Worm (Caenorhabditis elegans) whole organism, L2 larva: ENCODE results near the gene cogc-2.

Source experiments
- C34F6.9 ChIP-seq: fragments of 150-350 bp; optimal IDR thresholded peaks from 2 replicates; lab custom pipeline; 2014; ENCODE audit warnings: missing biosample characterization, missing genetic modification characterization
- R02D3.7 ChIP-seq: fragments of 150-350 bp; optimal IDR thresholded peaks from 2 replicates; lab custom pipeline; 2014; ENCODE audit warnings: missing biosample characterization, missing genetic modification characterization
- Y55F3AM.14 ChIP-seq: fragments of 200-800 bp; sonication (Bioruptor generic); optimal IDR thresholded peaks from 2 replicates; lab custom pipeline; 2018; ENCODE audit warnings: mild to moderate bottlenecking, missing genetic modification characterization, missing compliant biosample characterization
- ZK546.5 ChIP-seq: sonication (generic microtip); optimal IDR thresholded peaks from 2 replicates; lab custom pipeline; 2017; ENCODE audit warnings: missing biosample characterization, missing genetic modification characterization
- alr-1 ChIP-seq: fragments of 150-350 bp; optimal IDR thresholded peaks from 2 replicates; lab custom pipeline; 2014; ENCODE audit warnings: missing biosample characterization, missing genetic modification characterization
- aly-2 ChIP-seq: fragments of 150-350 bp; optimal IDR thresholded peaks from 2 replicates; lab custom pipeline; 2014; ENCODE audit warnings: missing biosample characterization, missing genetic modification characterization
- ama-1 ChIP-seq: fragments of 150-350 bp; optimal IDR thresholded peaks from 2 replicates; lab custom pipeline; 2018; ENCODE audit warnings: inconsistent platforms
- blmp-1 ChIP-seq: sonication (generic microtip); optimal IDR thresholded peaks from 2 replicates; lab custom pipeline; 2017; ENCODE audit warnings: missing genetic modification characterization, mild to moderate bottlenecking, missing compliant biosample characterization, antibody characterized with exemption, moderate library complexity; ENCODE audit not compliant: insufficient read depth
- ceh-16 ChIP-seq: fragments of 150-350 bp; optimal IDR thresholded peaks from 2 replicates; lab custom pipeline; 2014; ENCODE audit warnings: missing biosample characterization, missing genetic modification characterization
- ceh-82 ChIP-seq: fragments of 150-350 bp; optimal IDR thresholded peaks from 2 replicates; lab custom pipeline; 2014; ENCODE audit warnings: missing biosample characterization, missing genetic modification characterization
- crh-2 ChIP-seq: sonication (generic microtip); optimal IDR thresholded peaks from 2 replicates; lab custom pipeline; 2017; ENCODE audit warnings: missing biosample characterization, missing genetic modification characterization
- dmd-4 ChIP-seq: sonication (generic microtip); optimal IDR thresholded peaks from 2 replicates; lab custom pipeline; 2017; ENCODE audit warnings: missing biosample characterization, missing genetic modification characterization
- elt-3 ChIP-seq: sonication (generic microtip); optimal IDR thresholded peaks from 2 replicates; lab custom pipeline; 2017; ENCODE audit warnings: missing biosample characterization, missing genetic modification characterization
- gmeb-1 ChIP-seq: fragments of 150-350 bp; optimal IDR thresholded peaks from 2 replicates; lab custom pipeline; 2014; ENCODE audit warnings: missing biosample characterization, missing genetic modification characterization
- lin-11 ChIP-seq: fragments of 150-350 bp; sonication (generic microtip); optimal IDR thresholded peaks from 2 replicates; lab custom pipeline; 2014; ENCODE audit warnings: missing biosample characterization, missing genetic modification characterization, inconsistent platforms, mixed read lengths
- lin-13 ChIP-seq: fragments of 150-350 bp; optimal IDR thresholded peaks from 2 replicates; lab custom pipeline; 2014; ENCODE audit warnings: missing biosample characterization, missing genetic modification reagents, missing genetic modification characterization
- lin-39 ChIP-seq: fragments of 150-350 bp; optimal IDR thresholded peaks from 2 replicates; lab custom pipeline; 2014; ENCODE audit warnings: missing biosample characterization, missing genetic modification reagents, missing genetic modification characterization
- lsy-2 ChIP-seq, 2 experiments: fragments of 150-350 bp in 1 of 2; sonication (generic microtip) in 1 of 2; optimal IDR thresholded peaks; 2 replicates each; lab custom pipeline; 2014 to 2017; ENCODE audit warnings: missing biosample characterization in 2 of 2, missing genetic modification characterization in 2 of 2
- mab-5 ChIP-seq: fragments of 150-350 bp; optimal IDR thresholded peaks from 2 replicates; lab custom pipeline; 2014; ENCODE audit warnings: missing biosample characterization, missing genetic modification characterization
- mdl-1 ChIP-seq, 2 experiments: fragments of 150-350 bp in 1 of 2; sonication (generic microtip) in 1 of 2; optimal IDR thresholded peaks; 2 replicates each; lab custom pipeline; 2017; ENCODE audit warnings: missing biosample characterization in 2 of 2, missing genetic modification characterization in 2 of 2
- nhr-10 ChIP-seq: sonication (generic microtip); optimal IDR thresholded peaks from 2 replicates; lab custom pipeline; 2017; ENCODE audit warnings: missing biosample characterization, missing genetic modification characterization
- nhr-12 ChIP-seq: fragments of 150-350 bp; optimal IDR thresholded peaks from 2 replicates; lab custom pipeline; 2014; ENCODE audit warnings: missing biosample characterization, missing genetic modification characterization
- nhr-129 ChIP-seq: fragments of 150-350 bp; optimal IDR thresholded peaks from 2 replicates; lab custom pipeline; 2014; ENCODE audit warnings: missing biosample characterization, missing genetic modification characterization
- nhr-21 ChIP-seq: fragments of 150-350 bp; optimal IDR thresholded peaks from 2 replicates; lab custom pipeline; 2014; ENCODE audit warnings: missing biosample characterization, missing genetic modification characterization
- nhr-23 ChIP-seq: fragments of 150-350 bp; optimal IDR thresholded peaks from 2 replicates; lab custom pipeline; 2014; ENCODE audit warnings: missing biosample characterization, missing genetic modification reagents, missing genetic modification characterization
- nhr-25 ChIP-seq: fragments of 150-350 bp; sonication (generic microtip); optimal IDR thresholded peaks from 3 replicates; lab custom pipeline; 2014; ENCODE audit warnings: missing biosample characterization, missing genetic modification characterization
- nhr-6 ChIP-seq: fragments of 150-350 bp; optimal IDR thresholded peaks from 2 replicates; lab custom pipeline; 2014; ENCODE audit warnings: missing biosample characterization, missing genetic modification characterization
- nhr-77 ChIP-seq: fragments of 150-350 bp; optimal IDR thresholded peaks from 2 replicates; lab custom pipeline; 2014; ENCODE audit warnings: missing biosample characterization, missing genetic modification characterization
- peb-1 ChIP-seq: fragments of 150-350 bp; optimal IDR thresholded peaks from 2 replicates; lab custom pipeline; 2014; ENCODE audit warnings: missing biosample characterization, missing genetic modification characterization
- skn-1 ChIP-seq: sonication (generic microtip); optimal IDR thresholded peaks from 2 replicates; lab custom pipeline; 2017; ENCODE audit warnings: missing biosample characterization, missing genetic modification characterization
- sma-3 ChIP-seq: sonication (generic microtip); optimal IDR thresholded peaks from 2 replicates; lab custom pipeline; 2016; ENCODE audit warnings: missing genetic modification reagents, missing genetic modification characterization, missing compliant biosample characterization
- sma-9 ChIP-seq, 2 experiments: fragments of 150-350 bp in 1 of 2; sonication (generic microtip) in 1 of 2; optimal IDR thresholded peaks; 2 replicates each; lab custom pipeline; 2014 to 2016; ENCODE audit warnings: missing genetic modification characterization in 2 of 2, mild to moderate bottlenecking in 1 of 2, missing biosample characterization in 1 of 2, missing compliant biosample characterization in 1 of 2, missing genetic modification reagents in 1 of 2, moderate library complexity in 1 of 2
- snpc-4 ChIP-seq: fragments of 150-350 bp; optimal IDR thresholded peaks from 2 replicates; lab custom pipeline; 2014; ENCODE audit warnings: missing biosample characterization, missing genetic modification characterization
- unc-55 ChIP-seq: fragments of 150-350 bp; sonication (generic microtip); optimal IDR thresholded peaks from 3 replicates; lab custom pipeline; 2014; ENCODE audit warnings: missing biosample characterization, missing genetic modification reagents, missing genetic modification characterization
- unc-62 ChIP-seq: fragments of 150-350 bp; optimal IDR thresholded peaks from 2 replicates; lab custom pipeline; 2014; ENCODE audit warnings: missing biosample characterization, missing genetic modification reagents, missing genetic modification characterization
- zag-1 ChIP-seq: fragments of 150-350 bp; optimal IDR thresholded peaks from 2 replicates; lab custom pipeline; 2014; ENCODE audit warnings: missing biosample characterization, missing genetic modification characterization
- ztf-1 ChIP-seq: fragments of 200-800 bp; sonication (Bioruptor generic); conservative IDR thresholded peaks from 2 replicates; pipeline ENCODE4 v1.3.6; 2022; ENCODE audit warnings: missing genetic modification characterization, missing compliant biosample characterization
- ztf-11 ChIP-seq: sonication (generic microtip); optimal IDR thresholded peaks from 2 replicates; lab custom pipeline; 2017; ENCODE audit warnings: missing biosample characterization, missing genetic modification characterization
- ztf-4 ChIP-seq: fragments of 150-350 bp; optimal IDR thresholded peaks from 2 replicates; lab custom pipeline; 2014; ENCODE audit warnings: missing biosample characterization, missing genetic modification characterization

The cogc-2 gene

ce11 chrIV:7009531-7009930 is 29.8 kb downstream of the cogc-2 start, which contains the start of gene C25A8.2:
Gene C25A8.2 (plus strand): TSS chrIV:7009831.
- TF ChIP-seq ZK546.5 (tag; lab: Kevin White, UChicago) = no peak
- TF ChIP-seq dmd-4 (tag; lab: Kevin White, UChicago) = no peak
- TF ChIP-seq aly-2 (tag; lab: Kevin White, UChicago) = no peak
- TF ChIP-seq elt-3 (tag; lab: Kevin White, UChicago) = no peak
- no peak for TF ChIP-seq mab-5
- TF ChIP-seq nhr-129 = no peak
- no peak for TF ChIP-seq blmp-1 (tag; lab: Kevin White, UChicago)
- no peak for TF ChIP-seq lin-13 (GFP tag; lab: Kevin White, UChicago)
- TF ChIP-seq nhr-77 = no peak
- no peak for TF ChIP-seq snpc-4 (tag; lab: Kevin White, UChicago)
- TF ChIP-seq Y55F3AM.14 (GFP tag; lab: Kevin White, UChicago) = no peak
- TF ChIP-seq mdl-1 (tag; optimal IDR thresholded peaks at IDR 0.05; lab: Kevin White, UChicago) = no peak
- TF ChIP-seq lin-39 = no peak
- no peak for TF ChIP-seq peb-1
- TF ChIP-seq lin-11 = no peak
- TF ChIP-seq unc-55 = no peak
- TF ChIP-seq R02D3.7 (tag; lab: Kevin White, UChicago) = no peak

DNA sequence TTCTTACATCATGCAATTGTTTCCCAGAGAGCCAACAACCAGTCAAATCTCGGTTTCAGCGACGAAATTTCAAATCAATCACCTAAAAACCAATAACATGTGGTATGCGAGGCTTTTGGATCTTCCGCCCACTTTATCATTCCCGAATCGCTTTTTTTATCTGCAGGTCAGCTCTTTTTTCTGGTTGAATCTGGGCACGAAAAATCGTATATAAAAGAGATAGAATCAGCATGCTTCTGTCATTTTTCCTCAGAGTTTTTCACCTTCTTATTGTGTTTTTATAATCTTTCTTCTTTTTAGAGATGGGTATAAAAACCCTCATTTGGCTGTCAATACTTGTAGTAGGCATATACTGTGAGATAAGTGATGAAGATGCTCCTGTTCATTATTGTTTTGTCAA is 36.1 kb downstream of the cogc-2 start, which contains the start of gene cht-3:
TSS of gene cht-3 (plus strand) at position 301 of the 400 bp plus-strand sequence.
- TF ChIP-seq peb-1 = no peak
- TF ChIP-seq lin-13 (GFP tag; lab: Kevin White, UChicago) = no peak
- no peak for TF ChIP-seq alr-1 (tag; lab: Kevin White, UChicago)
- TF ChIP-seq nhr-10 = no peak
- no peak for TF ChIP-seq mab-5
- TF ChIP-seq ztf-4 (tag; lab: Kevin White, UChicago) = no peak
- TF ChIP-seq nhr-12 (tag; lab: Kevin White, UChicago) = no peak
- no peak for TF ChIP-seq unc-55
- no peak for TF ChIP-seq ZK546.5 (tag; lab: Kevin White, UChicago)
- no peak for TF ChIP-seq ceh-82 (tag; lab: Kevin White, UChicago)
- no peak for TF ChIP-seq nhr-23 (tag; lab: Kevin White, UChicago)
- TF ChIP-seq zag-1 = no peak
- TF ChIP-seq nhr-25 (tag; lab: Kevin White, UChicago) = no peak
- no peak for TF ChIP-seq blmp-1 (tag; lab: Kevin White, UChicago)
- TF ChIP-seq, all 48 proteins: peak for 0

ce11 chrIV:6999206-6999605 is 40.2 kb downstream of the cogc-2 start, which contains the start of gene C25A8.5:
Gene C25A8.5 (plus strand): TSS chrIV:6999506.
- TF ChIP-seq nhr-21 (no peak), alr-1 (tag; lab: Kevin White, UChicago) (no peak), ama-1 (no peak), ceh-16 (tag; lab: Kevin White, UChicago) (no peak), nhr-23 (tag; lab: Kevin White, UChicago) (no peak), crh-2 (tag; lab: Kevin White, UChicago) (no peak)

ce11 chrIV:6997918-6998317 is 41.5 kb downstream of the cogc-2 start:
- no peak for TF ChIP-seq mdl-1 (tag; optimal IDR thresholded peaks at IDR 0.05; lab: Kevin White, UChicago)
- no peak for TF ChIP-seq C34F6.9 (tag; lab: Kevin White, UChicago)
- no peak for TF ChIP-seq nhr-21
- no peak for TF ChIP-seq unc-62 (GFP tag; lab: Kevin White, UChicago)
- no peak for TF ChIP-seq ama-1
- TF ChIP-seq zag-1 = no peak
- TF ChIP-seq gmeb-1 = no peak
- TF ChIP-seq ztf-1 (GFP tag; lab: Robert Waterston, UW) = no peak
- TF ChIP-seq aly-2 (tag; lab: Kevin White, UChicago) = no peak
- no peak for TF ChIP-seq nhr-10
- TF ChIP-seq lin-13 (GFP tag; lab: Kevin White, UChicago) = no peak
- TF ChIP-seq sma-9 (GFP tag; optimal IDR thresholded peaks at IDR 0.05; lab: Kevin White, UChicago) = no peak
- no peak for TF ChIP-seq sma-9 (tag; optimal IDR thresholded peaks at IDR 0.05; lab: Kevin White, UChicago)

DNA sequence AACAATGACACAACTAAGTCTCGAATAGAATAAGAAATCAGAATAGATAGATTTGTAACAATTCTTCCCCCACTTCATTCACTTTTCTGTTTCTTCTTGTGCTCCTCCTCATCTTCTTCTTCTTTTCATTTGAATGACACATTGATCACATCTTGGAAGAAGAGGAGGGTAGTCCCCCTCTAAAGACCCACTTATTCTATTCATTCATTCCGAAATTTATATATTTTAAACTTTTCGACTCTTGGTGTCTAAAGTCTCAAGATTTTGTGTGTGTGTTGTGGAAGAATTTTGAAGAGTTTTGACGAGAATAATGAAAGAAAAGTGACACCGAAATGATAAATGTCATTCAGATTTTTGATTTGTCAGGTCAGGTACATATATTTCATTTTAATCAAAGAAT is 48.3 kb downstream of the cogc-2 start:
- TF ChIP-seq ztf-11 = no peak
- no peak for TF ChIP-seq sma-3 (GFP tag; lab: Kevin White, UChicago)
- no peak for TF ChIP-seq nhr-6 (tag; lab: Kevin White, UChicago)
- TF ChIP-seq nhr-12 (tag; lab: Kevin White, UChicago) = no peak
- TF ChIP-seq ztf-1 (GFP tag; lab: Robert Waterston, UW) = no peak
- TF ChIP-seq skn-1 = no peak
- no peak for TF ChIP-seq nhr-25 (tag; lab: Kevin White, UChicago)
- TF ChIP-seq snpc-4 (tag; lab: Kevin White, UChicago) = no peak
- TF ChIP-seq lsy-2 (tag; optimal IDR thresholded peaks at IDR 0.05; lab: Kevin White, UChicago) = no peak
- no peak for TF ChIP-seq Y55F3AM.14 (GFP tag; lab: Kevin White, UChicago)
- TF ChIP-seq mdl-1 (tag; optimal IDR thresholded peaks at IDR 0.05; lab: Kevin White, UChicago) = no peak
- TF ChIP-seq lin-39 = no peak
